Worm (Caenorhabditis elegans) whole organism, mixed stage, embryonic: Measurements from ENCODE around the gene F08F1.3.

ENCODE experiments used
- M03D4.4 ChIP-seq: sonication (generic microtip); optimal IDR thresholded peaks from 2 replicates; lab custom pipeline; 2017; ENCODE audit warnings: mild to moderate bottlenecking, missing genetic modification characterization, missing compliant biosample characterization
- bed-3 ChIP-seq: fragments of 200-800 bp; sonication (Bioruptor generic); optimal IDR thresholded peaks from 3 replicates; lab custom pipeline; 2018; ENCODE audit warnings: mild to moderate bottlenecking, missing genetic modification characterization, moderate library complexity, missing compliant biosample characterization
- blmp-1 ChIP-seq: fragments of 150-350 bp; optimal IDR thresholded peaks from 2 replicates; lab custom pipeline; 2014; ENCODE audit warnings: missing biosample characterization, missing genetic modification characterization
- ceh-39 ChIP-seq: fragments of 150-350 bp; optimal IDR thresholded peaks from 2 replicates; lab custom pipeline; 2014; ENCODE audit warnings: missing biosample characterization, missing genetic modification characterization
- ceh-43 ChIP-seq: fragments of 200-800 bp; sonication (Bioruptor generic); optimal IDR thresholded peaks from 2 replicates; lab custom pipeline; 2018; ENCODE audit warnings: mild to moderate bottlenecking, missing genetic modification characterization, moderate library complexity, missing compliant biosample characterization
- ces-1 ChIP-seq: fragments of 150-350 bp; optimal IDR thresholded peaks from 2 replicates; lab custom pipeline; 2014; ENCODE audit warnings: missing biosample characterization, missing genetic modification reagents, missing genetic modification characterization
- cnd-1 ChIP-seq: fragments of 200-800 bp; sonication (Bioruptor generic); optimal IDR thresholded peaks from 2 replicates; lab custom pipeline; 2018; ENCODE audit warnings: mild to moderate bottlenecking, missing genetic modification characterization, missing compliant biosample characterization
- drap-1 ChIP-seq: fragments of 200-800 bp; sonication (Bioruptor generic); optimal IDR thresholded peaks from 3 replicates; lab custom pipeline; 2018; ENCODE audit warnings: mild to moderate bottlenecking, missing genetic modification characterization, missing compliant biosample characterization
- elt-1 ChIP-seq: sonication (generic microtip); optimal IDR thresholded peaks from 2 replicates; lab custom pipeline; 2017; ENCODE audit warnings: missing genetic modification characterization, mild to moderate bottlenecking, missing compliant biosample characterization, antibody characterized with exemption, moderate library complexity, borderline replicate concordance; ENCODE audit not compliant: insufficient read depth
- elt-3 ChIP-seq: fragments of 150-350 bp; optimal IDR thresholded peaks from 2 replicates; lab custom pipeline; 2014; ENCODE audit warnings: missing biosample characterization, missing genetic modification characterization
- flh-1 ChIP-seq: fragments of 200-800 bp; sonication (Bioruptor generic); optimal IDR thresholded peaks from 2 replicates; lab custom pipeline; 2018; ENCODE audit warnings: mild to moderate bottlenecking, missing genetic modification characterization, moderate library complexity, missing compliant biosample characterization
- hlh-1 ChIP-seq: fragments of 150-350 bp; optimal IDR thresholded peaks from 2 replicates; lab custom pipeline; 2014; ENCODE audit warnings: missing biosample characterization, missing genetic modification reagents, missing genetic modification characterization
- lin-13 ChIP-seq: fragments of 150-350 bp; optimal IDR thresholded peaks from 2 replicates; lab custom pipeline; 2014; ENCODE audit warnings: missing biosample characterization, missing genetic modification characterization
- lin-32 ChIP-seq: fragments of 200-800 bp; sonication (Bioruptor generic); optimal IDR thresholded peaks from 2 replicates; lab custom pipeline; 2018; ENCODE audit warnings: mild to moderate bottlenecking, missing genetic modification characterization, missing compliant biosample characterization
- lsy-2 ChIP-seq: fragments of 150-350 bp; optimal IDR thresholded peaks from 2 replicates; lab custom pipeline; 2014; ENCODE audit warnings: missing biosample characterization, missing genetic modification characterization
- mab-5 ChIP-seq: fragments of 150-350 bp; optimal IDR thresholded peaks from 2 replicates; lab custom pipeline; 2014; ENCODE audit warnings: missing biosample characterization, missing genetic modification characterization
- mep-1 ChIP-seq: fragments of 150-350 bp; optimal IDR thresholded peaks from 2 replicates; lab custom pipeline; 2017; ENCODE audit warnings: missing biosample characterization, missing genetic modification reagents, missing genetic modification characterization, inconsistent platforms
- mls-2 ChIP-seq: sonication (generic microtip); optimal IDR thresholded peaks from 2 replicates; lab custom pipeline; 2016; ENCODE audit warnings: mild to moderate bottlenecking, missing genetic modification characterization, moderate library complexity, missing compliant biosample characterization
- nhr-12 ChIP-seq: fragments of 150-350 bp; optimal IDR thresholded peaks from 2 replicates; lab custom pipeline; 2014; ENCODE audit warnings: missing biosample characterization, missing genetic modification characterization
- nhr-2 ChIP-seq: fragments of 150-350 bp; optimal IDR thresholded peaks from 2 replicates; lab custom pipeline; 2014; ENCODE audit warnings: missing biosample characterization, missing genetic modification characterization
- nhr-237 ChIP-seq: fragments of 150-350 bp; optimal IDR thresholded peaks from 2 replicates; lab custom pipeline; 2014; ENCODE audit warnings: missing biosample characterization, missing genetic modification characterization
- nhr-28 ChIP-seq: fragments of 150-350 bp; optimal IDR thresholded peaks from 2 replicates; lab custom pipeline; 2014; ENCODE audit warnings: missing biosample characterization, missing genetic modification characterization
- sem-2 ChIP-seq: fragments of 200-800 bp; sonication (Bioruptor generic); optimal IDR thresholded peaks from 2 replicates; lab custom pipeline; 2018; ENCODE audit warnings: mild to moderate bottlenecking, missing genetic modification characterization, missing compliant biosample characterization
- tbx-8 ChIP-seq: fragments of 200-800 bp; sonication (Bioruptor generic); optimal IDR thresholded peaks from 2 replicates; lab custom pipeline; 2018; ENCODE audit warnings: mild to moderate bottlenecking, missing genetic modification characterization, moderate library complexity, missing compliant biosample characterization
- unc-120 ChIP-seq: sonication (generic microtip); optimal IDR thresholded peaks from 2 replicates; lab custom pipeline; 2017; ENCODE audit warnings: missing genetic modification characterization, missing compliant biosample characterization; ENCODE audit not compliant: poor library complexity, severe bottlenecking
- unc-39 ChIP-seq: fragments of 150-350 bp; optimal IDR thresholded peaks from 2 replicates; lab custom pipeline; 2014; ENCODE audit warnings: missing biosample characterization, missing genetic modification characterization
- unc-62 ChIP-seq: fragments of 150-350 bp; optimal IDR thresholded peaks from 2 replicates; lab custom pipeline; 2014; ENCODE audit warnings: missing biosample characterization, missing genetic modification reagents, missing genetic modification characterization
- zip-8 ChIP-seq: fragments of 150-350 bp; optimal IDR thresholded peaks from 2 replicates; lab custom pipeline; 2014; ENCODE audit warnings: missing biosample characterization, missing genetic modification characterization

The F08F1.3 gene

ce11 chrX:8463889-8464444, 35.3 kb downstream of the F08F1.3 start:
- TF ChIP-seq elt-1 (tag; lab: Kevin White, UChicago) (peak; percentile 44), hlh-1 (no peak), mab-5 (tag; lab: Kevin White, UChicago) (no peak)

- no peak for TF ChIP-seq lin-32
- TF ChIP-seq, all 35 proteins: peak for 0
Measured at ce11 chrX:8470126-8470772, 41.6 kb downstream of the F08F1.3 start, which contains the start of gene mec-10. TSS of gene mec-10 (minus strand) at chrX:8470314.

- no peak for TF ChIP-seq mab-5 (tag; lab: Kevin White, UChicago)
- TF ChIP-seq mls-2 (tag; lab: Kevin White, UChicago): no peak
- no peak for TF ChIP-seq mep-1 (tag; lab: Kevin White, UChicago)
- no peak for TF ChIP-seq sem-2
- no peak for TF ChIP-seq unc-120
- no peak for TF ChIP-seq bed-3 (GFP tag; lab: Kevin White, UChicago)
- TF ChIP-seq nhr-28: no peak
- no peak for TF ChIP-seq drap-1
- TF ChIP-seq M03D4.4 (tag; lab: Kevin White, UChicago): no peak
- TF ChIP-seq nhr-12: no peak
- no peak for TF ChIP-seq flh-1 (GFP tag; lab: Kevin White, UChicago)
- TF ChIP-seq, all 35 proteins: peak for 0
Measured at ce11 chrX:8473468-8473867, 44.8 kb downstream of the F08F1.3 start.

- TF ChIP-seq ceh-43 (GFP tag; lab: Kevin White, UChicago): no peak
- TF ChIP-seq ceh-39 (tag; lab: Kevin White, UChicago): no peak
- peak; percentile 59 for TF ChIP-seq elt-3
- TF ChIP-seq tbx-8 (GFP tag; lab: Kevin White, UChicago): no peak
- no peak for TF ChIP-seq drap-1
- no peak for TF ChIP-seq blmp-1
- no peak for TF ChIP-seq nhr-28
- no peak for TF ChIP-seq cnd-1
- no peak for TF ChIP-seq unc-39 (tag; lab: Kevin White, UChicago)
- peak; percentile 38 for TF ChIP-seq unc-62 (GFP tag; lab: Kevin White, UChicago)
- no peak for TF ChIP-seq sem-2
- TF ChIP-seq zip-8 (tag; lab: Kevin White, UChicago): no peak
- no peak for TF ChIP-seq elt-1 (tag; lab: Kevin White, UChicago)
Measured at ce11 chrX:8475142-8475541, 46.5 kb downstream of the F08F1.3 start.

- TF ChIP-seq nhr-2 (tag; lab: Kevin White, UChicago) (no peak), elt-1 (tag; lab: Kevin White, UChicago) (no peak), ceh-43 (GFP tag; lab: Kevin White, UChicago) (no peak), nhr-237 (tag; lab: Kevin White, UChicago) (no peak), lin-32 (no peak), flh-1 (GFP tag; lab: Kevin White, UChicago) (no peak), lsy-2 (tag; lab: Kevin White, UChicago) (no peak), lin-13 (tag; lab: Kevin White, UChicago) (no peak)
- TF ChIP-seq, all 35 proteins: peak for 0
Measured at ce11 chrX:8475759-8476228, 47.2 kb downstream of the F08F1.3 start, which contains the start of gene nhr-14. TSS of gene nhr-14 (minus strand) at chrX:8476178.

ce11 chrX:8476308-8476707, 47.7 kb downstream of the F08F1.3 start:
- no peak for TF ChIP-seq M03D4.4 (tag; lab: Kevin White, UChicago)
- no peak for TF ChIP-seq mab-5 (tag; lab: Kevin White, UChicago)
- TF ChIP-seq flh-1 (GFP tag; lab: Kevin White, UChicago): no peak
- TF ChIP-seq elt-3: no peak
- TF ChIP-seq tbx-8 (GFP tag; lab: Kevin White, UChicago): no peak
- peak; percentile 26 for TF ChIP-seq ces-1 (GFP tag; lab: Kevin White, UChicago)
